Worm (Caenorhabditis elegans) whole organism, L1 larva: ENCODE data around the gene aqp-3.
A peak's percentile ranks its signal among the peaks of the same experiment; 100 is the strongest.

Experiments used
- C04F5.9 ChIP-seq: sonication (generic microtip); optimal IDR thresholded peaks from 2 replicates; lab custom pipeline; 2016; ENCODE audit warnings: missing genetic modification characterization, missing compliant biosample characterization
- C34B4.2 ChIP-seq: sonication (generic microtip); optimal IDR thresholded peaks from 2 replicates; lab custom pipeline; 2017; ENCODE audit warnings: mild to moderate bottlenecking, missing genetic modification characterization, missing compliant biosample characterization
- aly-2 ChIP-seq: fragments of 150-350 bp; optimal IDR thresholded peaks from 2 replicates; lab custom pipeline; 2014; ENCODE audit warnings: missing biosample characterization, missing genetic modification characterization
- ama-1 ChIP-seq: fragments of 150-350 bp; optimal IDR thresholded peaks from 2 replicates; lab custom pipeline; 2014
- blmp-1 ChIP-seq: fragments of 150-350 bp; optimal IDR thresholded peaks from 2 replicates; lab custom pipeline; 2014; ENCODE audit warnings: missing biosample characterization, missing genetic modification characterization
- ceh-63 ChIP-seq: fragments of 200-800 bp; sonication (Bioruptor generic); optimal IDR thresholded peaks from 2 replicates; lab custom pipeline; 2018; ENCODE audit warnings: mild to moderate bottlenecking, missing genetic modification characterization, missing compliant biosample characterization
- ceh-8 ChIP-seq: fragments of 200-800 bp; sonication (Bioruptor generic); optimal IDR thresholded peaks from 2 replicates; lab custom pipeline; 2018; ENCODE audit warnings: mild to moderate bottlenecking, missing genetic modification characterization, moderate library complexity, missing compliant biosample characterization
- ceh-90 ChIP-seq: sonication (generic microtip); optimal IDR thresholded peaks from 2 replicates; lab custom pipeline; 2016; ENCODE audit warnings: missing genetic modification characterization, missing compliant biosample characterization
- dpl-1 ChIP-seq, 3 experiments: fragments of 150-350 bp in 2 of 3; sonication (generic microtip) in 1 of 3; optimal IDR thresholded peaks; 2 replicates each; lab custom pipeline; 2014 to 2017; ENCODE audit warnings: missing biosample characterization in 3 of 3, missing genetic modification characterization in 3 of 3, missing genetic modification reagents in 3 of 3
- dsc-1 ChIP-seq: sonication (generic microtip); optimal IDR thresholded peaks from 2 replicates; lab custom pipeline; 2016; ENCODE audit warnings: mild to moderate bottlenecking, missing genetic modification characterization, missing compliant biosample characterization
- egl-13 ChIP-seq: sonication (generic microtip); optimal IDR thresholded peaks from 2 replicates; lab custom pipeline; 2016; ENCODE audit warnings: missing genotype, missing genetic modification reagents, missing genetic modification characterization, missing compliant biosample characterization
- elt-3 ChIP-seq, 6 experiments: fragments of 150-350 bp in 1 of 6; sonication (generic microtip); optimal IDR thresholded peaks; 2 replicates each; lab custom pipeline; 2017 to 2018; ENCODE audit warnings: missing biosample characterization in 6 of 6, missing genetic modification characterization in 6 of 6, inconsistent platforms in 1 of 6
- fkh-10 ChIP-seq: sonication (generic microtip); optimal IDR thresholded peaks from 2 replicates; lab custom pipeline; 2017; ENCODE audit warnings: missing biosample characterization, missing genetic modification reagents, missing genetic modification characterization
- fkh-4 ChIP-seq: sonication (generic microtip); optimal IDR thresholded peaks from 2 replicates; lab custom pipeline; 2016; ENCODE audit warnings: missing compliant biosample characterization, missing genetic modification characterization, borderline replicate concordance
- fkh-8 ChIP-seq: sonication (generic microtip); optimal IDR thresholded peaks from 2 replicates; lab custom pipeline; 2016; ENCODE audit warnings: mild to moderate bottlenecking, missing genetic modification characterization, missing compliant biosample characterization
- fos-1 ChIP-seq: fragments of 150-350 bp; optimal IDR thresholded peaks from 2 replicates; lab custom pipeline; 2014; ENCODE audit warnings: missing biosample characterization, missing genetic modification characterization
- hlh-17 ChIP-seq: fragments of 200-800 bp; sonication (Bioruptor generic); optimal IDR thresholded peaks from 2 replicates; lab custom pipeline; 2018; ENCODE audit warnings: missing genetic modification characterization, mild to moderate bottlenecking, missing compliant biosample characterization, moderate library complexity, borderline replicate concordance
- hlh-4 ChIP-seq: sonication (generic microtip); optimal IDR thresholded peaks from 2 replicates; lab custom pipeline; 2016; ENCODE audit warnings: mild to moderate bottlenecking, missing genetic modification characterization, missing compliant biosample characterization
- irx-1 ChIP-seq: sonication (generic microtip); optimal IDR thresholded peaks from 2 replicates; lab custom pipeline; 2016; ENCODE audit warnings: missing genetic modification characterization, missing compliant biosample characterization
- jun-1 ChIP-seq: fragments of 150-350 bp; optimal IDR thresholded peaks from 2 replicates; lab custom pipeline; 2014; ENCODE audit warnings: missing biosample characterization, missing genetic modification reagents, missing genetic modification characterization
- lin-15B ChIP-seq: fragments of 150-350 bp; sonication (generic microtip); optimal IDR thresholded peaks from 3 replicates; lab custom pipeline; 2014; ENCODE audit warnings: missing biosample characterization, missing genetic modification characterization
- lin-35 ChIP-seq, 2 experiments: fragments of 150-350 bp; optimal IDR thresholded peaks; 2 replicates each; lab custom pipeline; 2014; ENCODE audit warnings: missing biosample characterization in 2 of 2, missing genetic modification characterization in 2 of 2, missing genetic modification reagents in 2 of 2
- lin-39 ChIP-seq: fragments of 150-350 bp; optimal IDR thresholded peaks from 2 replicates; lab custom pipeline; 2014; ENCODE audit warnings: missing biosample characterization, missing genetic modification reagents, missing genetic modification characterization
- lir-3 ChIP-seq: sonication (generic microtip); optimal IDR thresholded peaks from 2 replicates; lab custom pipeline; 2016; ENCODE audit warnings: mild to moderate bottlenecking, missing genetic modification characterization, moderate library complexity, missing compliant biosample characterization; ENCODE audit not compliant: poor library complexity
- mab-9 ChIP-seq: fragments of 200-800 bp; sonication (Bioruptor generic); IDR thresholded peaks from 2 replicates; pipeline ENCODE4 v1.3.6; 2022; ENCODE audit warnings: missing genetic modification reagents, missing genetic modification characterization, missing compliant biosample characterization
- mdl-1 ChIP-seq, 2 experiments: fragments of 150-350 bp; optimal IDR thresholded peaks; 2 replicates each; lab custom pipeline; 2014 to 2017; ENCODE audit warnings: missing biosample characterization in 2 of 2, missing genetic modification characterization in 2 of 2, inconsistent platforms in 1 of 2
- mef-2 ChIP-seq: fragments of 150-350 bp; optimal IDR thresholded peaks from 2 replicates; lab custom pipeline; 2014; ENCODE audit warnings: missing biosample characterization, missing genetic modification characterization
- mep-1 ChIP-seq: fragments of 150-350 bp; optimal IDR thresholded peaks from 2 replicates; lab custom pipeline; 2014; ENCODE audit warnings: missing biosample characterization, missing genetic modification characterization
- nhr-19 ChIP-seq: fragments of 200-800 bp; sonication (Bioruptor generic); conservative IDR thresholded peaks from 2 replicates; pipeline ENCODE4 v1.3.6; 2022; ENCODE audit warnings: missing genetic modification characterization, missing compliant biosample characterization
- nhr-20 ChIP-seq: sonication (generic microtip); optimal IDR thresholded peaks from 2 replicates; lab custom pipeline; 2016; ENCODE audit warnings: mild to moderate bottlenecking, missing genetic modification characterization, missing compliant biosample characterization
- nhr-237 ChIP-seq: fragments of 150-350 bp; optimal IDR thresholded peaks from 2 replicates; lab custom pipeline; 2014; ENCODE audit warnings: missing biosample characterization, missing genetic modification characterization
- nhr-71 ChIP-seq: sonication (generic microtip); optimal IDR thresholded peaks from 2 replicates; lab custom pipeline; 2016; ENCODE audit warnings: mild to moderate bottlenecking, missing genetic modification characterization, moderate library complexity, missing compliant biosample characterization
- nhr-77 ChIP-seq: fragments of 150-350 bp; optimal IDR thresholded peaks from 2 replicates; lab custom pipeline; 2014; ENCODE audit warnings: missing biosample characterization, missing genetic modification characterization
- nhr-85 ChIP-seq: sonication (generic microtip); peaks from one replicate; lab custom pipeline; 2016; ENCODE audit warnings: missing genetic modification characterization, inconsistent platforms, missing compliant biosample characterization
- pag-3 ChIP-seq: sonication (generic microtip); optimal IDR thresholded peaks from 2 replicates; lab custom pipeline; 2017; ENCODE audit warnings: missing genetic modification characterization, mild to moderate bottlenecking, missing compliant biosample characterization, antibody characterized with exemption, borderline replicate concordance; ENCODE audit not compliant: insufficient read depth
- pax-3 ChIP-seq: fragments of 200-800 bp; sonication (Bioruptor generic); optimal IDR thresholded peaks from 2 replicates; lab custom pipeline; 2018; ENCODE audit warnings: mild to moderate bottlenecking, missing genetic modification characterization, moderate library complexity, missing compliant biosample characterization
- skn-1 ChIP-seq: fragments of 150-350 bp; optimal IDR thresholded peaks from 2 replicates; lab custom pipeline; 2014; ENCODE audit warnings: missing biosample characterization, missing genetic modification characterization
- snu-23 ChIP-seq: sonication (generic microtip); optimal IDR thresholded peaks from 2 replicates; lab custom pipeline; 2016; ENCODE audit warnings: missing genetic modification characterization, missing compliant biosample characterization
- sptf-1 ChIP-seq: fragments of 150-350 bp; optimal IDR thresholded peaks from 2 replicates; lab custom pipeline; 2014; ENCODE audit warnings: missing biosample characterization, missing genetic modification characterization
- sup-37 ChIP-seq: fragments of 200-800 bp; sonication (Bioruptor generic); optimal IDR thresholded peaks from 2 replicates; lab custom pipeline; 2018; ENCODE audit warnings: mild to moderate bottlenecking, missing genetic modification characterization, missing compliant biosample characterization
- tlp-1 ChIP-seq: fragments of 150-350 bp; optimal IDR thresholded peaks from 2 replicates; lab custom pipeline; 2014; ENCODE audit warnings: missing biosample characterization, missing genetic modification characterization
- unc-130 ChIP-seq: fragments of 150-350 bp; optimal IDR thresholded peaks from 2 replicates; lab custom pipeline; 2017; ENCODE audit warnings: missing biosample characterization, missing genetic modification characterization, inconsistent platforms
- unc-30 ChIP-seq: sonication (generic microtip); optimal IDR thresholded peaks from 2 replicates; lab custom pipeline; 2017; ENCODE audit warnings: missing biosample characterization, missing genetic modification characterization
- unc-86 ChIP-seq: sonication (generic microtip); optimal IDR thresholded peaks from 2 replicates; lab custom pipeline; 2016; ENCODE audit warnings: missing genetic modification characterization, missing compliant biosample characterization
- unc-98 ChIP-seq: fragments of 200-800 bp; sonication (Bioruptor generic); IDR thresholded peaks from 2 replicates; pipeline ENCODE4 v1.3.6; 2022; ENCODE audit warnings: missing genetic modification characterization, missing compliant biosample characterization
- vab-15 ChIP-seq: sonication (generic microtip); optimal IDR thresholded peaks from 2 replicates; lab custom pipeline; 2017; ENCODE audit warnings: missing genotype, mild to moderate bottlenecking, missing genetic modification characterization, missing compliant biosample characterization
- zag-1 ChIP-seq: fragments of 150-350 bp; optimal IDR thresholded peaks from 2 replicates; lab custom pipeline; 2014; ENCODE audit warnings: missing biosample characterization, missing genetic modification characterization
- zip-4 ChIP-seq: fragments of 200-800 bp; sonication (Bioruptor generic); optimal IDR thresholded peaks from 2 replicates; lab custom pipeline; 2018; ENCODE audit warnings: mild to moderate bottlenecking, missing genetic modification characterization, moderate library complexity, missing compliant biosample characterization
- ztf-11 ChIP-seq, 2 experiments: sonication (generic microtip); optimal IDR thresholded peaks; 2 replicates each; lab custom pipeline; 2016 to 2017; ENCODE audit warnings: missing genetic modification characterization in 2 of 2, missing biosample characterization in 1 of 2, missing compliant biosample characterization in 1 of 2
- ztf-4 ChIP-seq: fragments of 150-350 bp; optimal IDR thresholded peaks from 2 replicates; lab custom pipeline; 2014; ENCODE audit warnings: missing biosample characterization, missing genetic modification characterization

Gene aqp-3

ce11 chrIV:10935336-10935735 is 30.9 kb downstream of the aqp-3 start (continued):
- TF ChIP-seq lin-35 (GFP tag; optimal IDR thresholded peaks at IDR 0.05; lab: Kevin White, UChicago): peak; percentile 79 to 86
- peak; percentile 78 for TF ChIP-seq skn-1 (tag; lab: Kevin White, UChicago)
- no peak for TF ChIP-seq unc-30
- no peak for TF ChIP-seq ceh-90 (tag; lab: Kevin White, UChicago)
- TF ChIP-seq hlh-17 (GFP tag; lab: Kevin White, UChicago): no peak
- peak; percentile 85 for TF ChIP-seq lir-3 (tag; lab: Kevin White, UChicago)
- TF ChIP-seq unc-98: peak; percentile 51
- peak; percentile 99 for TF ChIP-seq dsc-1 (tag; lab: Kevin White, UChicago)
- no peak for TF ChIP-seq pag-3 (tag; lab: Kevin White, UChicago)
- TF ChIP-seq hlh-4 (tag; lab: Kevin White, UChicago): no peak
- peak; percentile 93 for TF ChIP-seq nhr-85
- TF ChIP-seq dpl-1 (GFP tag; optimal IDR thresholded peaks at IDR 0.05; lab: Kevin White, UChicago): peak; percentile 62 to 68 (median 64)
- TF ChIP-seq C04F5.9: peak; percentile 60
- TF ChIP-seq tlp-1 (tag; lab: Kevin White, UChicago): no peak
- peak; percentile 96 for TF ChIP-seq mep-1 (tag; lab: Kevin White, UChicago)
- TF ChIP-seq ceh-8 (GFP tag; lab: Kevin White, UChicago): peak; percentile 87
- TF ChIP-seq C34B4.2 (tag; lab: Kevin White, UChicago): no peak
- TF ChIP-seq fkh-8 (tag; lab: Kevin White, UChicago): peak; percentile 94
- peak; percentile 85 for TF ChIP-seq mef-2 (tag; lab: Kevin White, UChicago)
- TF ChIP-seq nhr-237 (tag; lab: Kevin White, UChicago): peak; percentile 57
- peak in 1 of 2 experiments; percentile 96 for TF ChIP-seq mdl-1 (tag; optimal IDR thresholded peaks at IDR 0.05; lab: Kevin White, UChicago)
- TF ChIP-seq ztf-11 (tag; optimal IDR thresholded peaks at IDR 0.05; lab: Kevin White, UChicago): peak in 1 of 2 experiments; percentile 86
- TF ChIP-seq pax-3 (tag; lab: Kevin White, UChicago): peak; percentile 75
- peak; percentile 57 for TF ChIP-seq fkh-10 (GFP tag; lab: Kevin White, UChicago)
- TF ChIP-seq nhr-77 (tag; lab: Kevin White, UChicago): no peak
- TF ChIP-seq ama-1: peak; percentile 93
- TF ChIP-seq ztf-4 (tag; lab: Kevin White, UChicago): peak; percentile 94
- no peak for TF ChIP-seq mab-9 (GFP tag; lab: Robert Waterston, UW)
- peak; percentile 96 for TF ChIP-seq snu-23 (GFP tag; lab: Kevin White, UChicago)
- peak; percentile 88 for TF ChIP-seq fkh-4 (tag; lab: Kevin White, UChicago)
- no peak for TF ChIP-seq ceh-63
- peak; percentile 76 for TF ChIP-seq irx-1 (tag; lab: Kevin White, UChicago)
- no peak for TF ChIP-seq zag-1 (tag; lab: Kevin White, UChicago)
- TF ChIP-seq unc-86 (tag; lab: Kevin White, UChicago): peak; percentile 96
- peak; percentile 92 for TF ChIP-seq nhr-19 (GFP tag; lab: Robert Waterston, UW)
- peak; percentile 95 for TF ChIP-seq nhr-20 (tag; lab: Kevin White, UChicago)
- peak; percentile 87 for TF ChIP-seq jun-1 (tag; lab: Kevin White, UChicago)
- peak; percentile 98 for TF ChIP-seq nhr-71 (tag; lab: Kevin White, UChicago)
- peak; percentile 80 for TF ChIP-seq vab-15 (tag; lab: Kevin White, UChicago)

ce11 chrIV:10934786-10935185 is 31.5 kb downstream of the aqp-3 start:
- TF ChIP-seq lin-39 (tag; lab: Kevin White, UChicago): no peak
- no peak for TF ChIP-seq nhr-237 (tag; lab: Kevin White, UChicago)
- TF ChIP-seq aly-2 (tag; lab: Kevin White, UChicago): no peak
- TF ChIP-seq sup-37 (GFP tag; lab: Kevin White, UChicago): no peak
- no peak for TF ChIP-seq blmp-1
- no peak for TF ChIP-seq ceh-8 (GFP tag; lab: Kevin White, UChicago)
- TF ChIP-seq nhr-77 (tag; lab: Kevin White, UChicago): no peak
- no peak for TF ChIP-seq unc-130 (tag; lab: Kevin White, UChicago)
- no peak for TF ChIP-seq lin-15B
- TF ChIP-seq dsc-1 (tag; lab: Kevin White, UChicago): no peak
- TF ChIP-seq zip-4 (GFP tag; lab: Kevin White, UChicago): no peak
- no peak for TF ChIP-seq egl-13 (tag; lab: Kevin White, UChicago)
- TF ChIP-seq sptf-1 (tag; lab: Kevin White, UChicago): no peak
- TF ChIP-seq fos-1 (tag; lab: Kevin White, UChicago): no peak
- no peak for TF ChIP-seq elt-3 (tag; optimal IDR thresholded peaks at IDR 0.05; lab: Kevin White, UChicago)
- TF ChIP-seq fkh-4 (tag; lab: Kevin White, UChicago): no peak
- TF ChIP-seq C34B4.2 (tag; lab: Kevin White, UChicago): no peak
- no peak for TF ChIP-seq unc-86 (tag; lab: Kevin White, UChicago)
- TF ChIP-seq tlp-1 (tag; lab: Kevin White, UChicago): no peak
